Fruit fly (Drosophila melanogaster): ENCODE measurements around the gene CG15172.

Gene CG15172

dm6 chr2L:19051534-19052100, 29.4 kb downstream of the CG15172 start, which contains the start of gene Rpn3 (continued):
- TF ChIP-seq Blimp-1 (GFP tag; optimal IDR thresholded peaks at IDR 0.05) (no peak), Smox (GFP tag; optimal IDR thresholded peaks at IDR 0.05) (no peak), Hr4 (GFP tag; optimal IDR thresholded peaks at IDR 0.05) (no peak), eg (GFP tag; IDR thresholded peaks at IDR 0.05) (peak; percentile 91), dac (GFP tag; optimal IDR thresholded peaks at IDR 0.05) (peak; percentile 56), spab (GFP tag; optimal IDR thresholded peaks at IDR 0.05) (no peak), ss (GFP tag; optimal IDR thresholded peaks at IDR 0.05) (peak in 1 of 2 experiments; percentile 68), Hr38 (GFP tag; optimal IDR thresholded peaks at IDR 0.05) (peak; percentile 26), cyc (GFP tag; optimal IDR thresholded peaks at IDR 0.05) (peak; percentile 82), CG6792 (GFP tag; optimal IDR thresholded peaks at IDR 0.05) (peak; percentile 82), Sox14 (GFP tag; optimal IDR thresholded peaks at IDR 0.05) (peak; percentile 86), CG11762 (GFP tag; optimal IDR thresholded peaks at IDR 0.05; ENCODE audit: insufficient read depth) (peak; percentile 62), fd85E (GFP tag; optimal IDR thresholded peaks at IDR 0.05) (no peak), dsx (GFP tag; optimal IDR thresholded peaks at IDR 0.05; ENCODE audit: poor library complexity, severe bottlenecking) (peak; percentile 85), fd59A (GFP tag; optimal IDR thresholded peaks at IDR 0.05) (peak; percentile 56), net (GFP tag; optimal IDR thresholded peaks at IDR 0.05) (peak; percentile 75), Sox102F (GFP tag; optimal IDR thresholded peaks at IDR 0.05) (no peak), lz (GFP tag; optimal IDR thresholded peaks at IDR 0.05) (peak; percentile 89), CG9139 (GFP tag; optimal IDR thresholded peaks at IDR 0.05) (no peak), Sox15 (GFP tag; optimal IDR thresholded peaks at IDR 0.05) (peak; percentile 65), pdm3 (GFP tag; optimal IDR thresholded peaks at IDR 0.05) (peak; percentile 90), achi (GFP tag; optimal IDR thresholded peaks at IDR 0.05) (peak; percentile 77), CG10631 (GFP tag; optimal IDR thresholded peaks at IDR 0.05) (no peak)

- TF ChIP-seq Gug (GFP tag; IDR thresholded peaks at IDR 0.05) = no peak
- peak; percentile 40 for TF ChIP-seq Sox14 (GFP tag; optimal IDR thresholded peaks at IDR 0.05)
- peak; percentile 32; the same call in 1 of the 3 replicates for TF ChIP-seq CG8119 (GFP tag; IDR thresholded peaks at IDR 0.05)
- peak; percentile 33; the same call in 1 of the 3 replicates for TF ChIP-seq eg (GFP tag; IDR thresholded peaks at IDR 0.05)
- TF ChIP-seq Eip78C (GFP tag) = peak; percentile 48
- no peak for TF ChIP-seq CG10669 (GFP tag; optimal IDR thresholded peaks at IDR 0.05)
- peak; percentile 28; the same call in 1 of the 2 replicates for TF ChIP-seq CG15336 (GFP tag; IDR thresholded peaks at IDR 0.05)
- peak; percentile 10 for TF ChIP-seq net (GFP tag; optimal IDR thresholded peaks at IDR 0.05)
- TF ChIP-seq achi (GFP tag; optimal IDR thresholded peaks at IDR 0.05) = peak; percentile 15
- no peak for TF ChIP-seq CG7368 (GFP tag; optimal IDR thresholded peaks at IDR 0.05)
- no peak for TF ChIP-seq Hr39 (GFP tag; optimal IDR thresholded peaks at IDR 0.05)
- peak; percentile 47 for TF ChIP-seq CG1621 (tag; optimal IDR thresholded peaks at IDR 0.05)
- TF ChIP-seq CG6854 (GFP tag; optimal IDR thresholded peaks at IDR 0.05) = peak; percentile 6
Observed at dm6 chr2L:19053860-19054515, 31.8 kb downstream of the CG15172 start, which contains the start of gene CG10492. CG10492 (plus strand) TSS chr2L:19054078.

DNA sequence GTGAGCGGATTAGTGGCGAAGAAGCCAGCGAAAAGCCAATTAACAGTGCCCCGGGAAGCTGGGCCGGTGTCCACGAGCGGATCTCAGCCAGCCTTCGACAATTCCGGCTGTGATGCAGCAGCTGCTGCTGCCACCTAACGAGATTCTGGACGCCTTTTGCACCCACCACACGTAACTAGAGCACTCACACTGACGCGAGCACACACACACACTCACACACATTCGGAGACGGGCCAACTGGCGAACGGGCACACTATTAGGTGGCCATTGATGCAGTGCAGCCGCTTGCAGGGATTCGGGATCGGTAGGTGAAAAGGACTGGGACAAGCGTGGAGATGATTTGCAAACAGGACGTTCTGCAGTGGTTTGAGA, 32.3 kb downstream of the CG15172 start:
- TF ChIP-seq CG6163 (GFP tag; IDR thresholded peaks at IDR 0.05) = peak; percentile 5; the same call in 1 of the 3 replicates
- TF ChIP-seq CG16779 (tag; optimal IDR thresholded peaks at IDR 0.05) = no peak
- TF ChIP-seq Gug (GFP tag; IDR thresholded peaks at IDR 0.05) = no peak
- no peak for TF ChIP-seq vri (GFP tag; optimal IDR thresholded peaks at IDR 0.05)
- 0 out of 3 replicates have a peak, but pooled peaks have one; percentile 8 for TF ChIP-seq CG8119 (GFP tag; IDR thresholded peaks at IDR 0.05)

Data from whole organism, prepupa.